Fruit fly (Drosophila melanogaster) whole organism, pupa: ENCODE data around the gene AP-2alpha.
"Not testable (repeated sequence)": the region's sequence is repeated elsewhere in the genome, so short reads cannot be mapped to it uniquely, and the experiment has no call there.

Experiments used
- CG10348 ChIP-seq: fragments of 200-800 bp; sonication (Bioruptor generic); IDR thresholded peaks from 2 replicates; pipeline ENCODE4 v1.3.6; 2022; ENCODE audit warnings: missing biosample characterization, missing genetic modification characterization
- CG12605 ChIP-seq: fragments of 200-800 bp; sonication (Bioruptor generic); IDR thresholded peaks from 2 replicates; pipeline ENCODE4 v1.3.6; 2022; ENCODE audit warnings: missing biosample characterization, missing genetic modification characterization
- CG13204 ChIP-seq: fragments of 200-800 bp; sonication (Bioruptor generic); optimal IDR thresholded peaks from 2 replicates; lab custom pipeline; 2018; ENCODE audit warnings: missing biosample characterization, mild to moderate bottlenecking, missing genetic modification characterization, moderate library complexity
- CG14655 ChIP-seq: fragments of 200-800 bp; sonication (Bioruptor generic); optimal IDR thresholded peaks from 3 replicates; lab custom pipeline; 2017; ENCODE audit warnings: mild to moderate bottlenecking, missing biosample characterization, missing genetic modification reagents, missing genetic modification characterization
- CG15710 ChIP-seq: fragments of 200-800 bp; sonication (Bioruptor generic); optimal IDR thresholded peaks from 2 replicates; lab custom pipeline; 2018; ENCODE audit warnings: missing biosample characterization, mild to moderate bottlenecking, missing genetic modification characterization, moderate library complexity
- CG17806 ChIP-seq: fragments of 200-800 bp; sonication (Bioruptor generic); optimal IDR thresholded peaks from 2 replicates; lab custom pipeline; 2018; ENCODE audit warnings: missing biosample characterization, mild to moderate bottlenecking, missing genetic modification characterization, moderate library complexity
- CG32121 ChIP-seq: fragments of 200-800 bp; sonication (Bioruptor generic); IDR thresholded peaks from 2 replicates; pipeline ENCODE4 v1.3.6; 2022; ENCODE audit warnings: missing biosample characterization, missing genetic modification characterization
- CG34367 ChIP-seq: fragments of 200-800 bp; sonication (Bioruptor generic); optimal IDR thresholded peaks from 2 replicates; lab custom pipeline; 2018; ENCODE audit warnings: missing biosample characterization, mild to moderate bottlenecking, missing genetic modification characterization
- CG4496 ChIP-seq: fragments of 200-800 bp; sonication (Bioruptor generic); IDR thresholded peaks from 3 replicates; pipeline ENCODE4 v1.3.6; 2022; ENCODE audit warnings: missing biosample characterization, missing genetic modification characterization
- CG8159 ChIP-seq: fragments of 200-800 bp; sonication (Bioruptor generic); optimal IDR thresholded peaks from 3 replicates; lab custom pipeline; 2018; ENCODE audit warnings: missing biosample characterization, mild to moderate bottlenecking, missing genetic modification characterization, moderate library complexity
- CG8301 ChIP-seq: fragments of 200-800 bp; sonication (Bioruptor generic); optimal IDR thresholded peaks from 2 replicates; lab custom pipeline; 2018; ENCODE audit warnings: missing biosample characterization, mild to moderate bottlenecking, missing genetic modification characterization
- CG9948 ChIP-seq: fragments of 200-800 bp; sonication (Bioruptor generic); optimal IDR thresholded peaks from 2 replicates; lab custom pipeline; 2018; ENCODE audit warnings: missing biosample characterization, mild to moderate bottlenecking, missing genetic modification characterization, moderate library complexity
- D1 ChIP-seq: fragments of 200-800 bp; sonication (Bioruptor generic); optimal IDR thresholded peaks from 2 replicates; lab custom pipeline; 2018; ENCODE audit warnings: missing biosample characterization, mild to moderate bottlenecking, missing genetic modification characterization, moderate library complexity
- EcR ChIP-seq: fragments of 200-800 bp; sonication (Bioruptor generic); optimal IDR thresholded peaks from 3 replicates; lab custom pipeline; 2019; ENCODE audit warnings: missing biosample characterization, missing genetic modification characterization, mild to moderate bottlenecking, moderate library complexity, missing genetic modification reagents
- Ets98B ChIP-seq: fragments of 200-800 bp; sonication (Bioruptor generic); IDR thresholded peaks from 2 replicates; pipeline ENCODE4 v1.3.6; 2022; ENCODE audit warnings: missing biosample characterization, missing genetic modification characterization
- Pif1A ChIP-seq: fragments of 200-800 bp; sonication (Bioruptor generic); optimal IDR thresholded peaks from 3 replicates; lab custom pipeline; 2016; ENCODE audit warnings: missing biosample characterization, missing genetic modification characterization
- Pif1B ChIP-seq: fragments of 200-800 bp; sonication (Bioruptor generic); optimal IDR thresholded peaks from 3 replicates; lab custom pipeline; 2016; ENCODE audit warnings: missing biosample characterization, missing genetic modification characterization
- Snoo ChIP-seq: fragments of 200-800 bp; sonication (Bioruptor generic); optimal IDR thresholded peaks from 3 replicates; lab custom pipeline; 2017; ENCODE audit warnings: missing biosample characterization, mild to moderate bottlenecking, missing genetic modification characterization, inconsistent platforms
- fd96Ca ChIP-seq: fragments of 200-800 bp; sonication (Bioruptor generic); IDR thresholded peaks from 3 replicates; pipeline ENCODE4 v1.3.6; 2022; ENCODE audit warnings: missing biosample characterization, missing genetic modification characterization
- gl ChIP-seq: fragments of 200-800 bp; sonication (Bioruptor generic); optimal IDR thresholded peaks from 2 replicates; lab custom pipeline; 2018; ENCODE audit warnings: missing biosample characterization, mild to moderate bottlenecking, missing genetic modification characterization
- rn ChIP-seq: fragments of 200-800 bp; sonication (Bioruptor generic); IDR thresholded peaks from 2 replicates; pipeline ENCODE4 v1.3.6; 2022; ENCODE audit warnings: missing biosample characterization, missing genetic modification characterization

The AP-2alpha gene

DNA sequence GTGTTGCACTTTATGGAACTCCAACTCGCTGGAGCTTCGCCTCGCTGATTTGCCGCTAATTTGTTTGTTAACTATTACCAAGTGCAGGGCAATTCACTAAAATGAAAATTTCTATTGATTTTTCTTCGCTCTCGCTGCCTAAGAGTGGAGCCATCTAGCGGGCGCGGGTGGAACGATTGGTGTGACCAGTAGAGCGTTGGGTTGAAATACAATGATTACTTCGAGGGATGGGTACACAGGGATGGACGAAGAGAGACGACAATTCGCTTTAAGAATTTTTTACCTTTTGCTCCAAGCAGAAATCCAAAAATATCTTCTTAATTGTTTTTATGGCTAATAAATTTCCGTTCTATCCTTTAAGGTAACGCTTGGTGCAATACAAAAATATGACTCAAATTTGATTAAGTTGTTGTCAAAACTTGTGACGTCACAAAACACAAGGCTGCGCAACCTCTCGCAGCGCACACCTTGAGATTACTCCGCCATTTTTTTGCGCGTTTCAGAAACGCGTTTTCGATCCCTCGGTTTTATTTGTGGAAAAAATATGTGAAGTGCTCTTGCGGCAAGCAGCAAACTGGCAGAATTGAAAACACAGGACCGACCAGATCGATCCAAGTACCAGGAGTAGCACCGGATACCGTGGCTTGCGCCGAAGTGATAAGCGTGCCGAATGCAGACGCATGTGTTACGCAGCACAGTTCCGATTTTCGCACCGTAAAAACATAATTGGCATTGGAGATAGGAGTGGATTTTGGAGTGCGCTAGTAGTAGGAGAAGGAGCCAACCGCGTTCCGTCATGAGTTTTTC, at the start of gene AP-2alpha, which contains the start of gene ebi:
Gene AP-2alpha, minus strand, starts transcription at position 185 of the 807 bp plus-strand sequence.
Gene ebi, plus strand, starts transcription at position 475 of the 807 bp plus-strand sequence.
- TF ChIP-seq Pif1A (GFP tag; lab: Kevin White, UChicago) (peak; percentile 80), CG9948 (peak; percentile 77), Ets98B (GFP tag; lab: Robert Waterston, UW) (no peak; the same call in 1 of the 2 replicates), CG10348 (no peak), EcR (GFP tag; lab: Kevin White, UChicago) (no peak), CG34367 (tag; lab: Kevin White, UChicago) (peak; percentile 73), Pif1B (GFP tag; lab: Kevin White, UChicago) (peak; percentile 44), Snoo (peak; percentile 80), CG14655 (GFP tag; lab: Kevin White, UChicago) (peak; percentile 79), CG8301 (tag; lab: Kevin White, UChicago) (peak; percentile 68), CG32121 (GFP tag; lab: Robert Waterston, UW) (peak; percentile 64), CG4496 (peak; percentile 75), gl (tag; lab: Kevin White, UChicago) (no peak), fd96Ca (GFP tag; lab: Robert Waterston, UW) (peak; percentile 88), rn (GFP tag; lab: Robert Waterston, UW) (peak; percentile 62; the same call in 1 of the 2 replicates), CG17806 (tag; lab: Kevin White, UChicago) (peak; percentile 58), D1 (tag; lab: Kevin White, UChicago) (no peak), CG8159 (tag; lab: Kevin White, UChicago) (peak; percentile 79), CG15710 (tag; lab: Kevin White, UChicago) (peak; percentile 87)

DNA sequence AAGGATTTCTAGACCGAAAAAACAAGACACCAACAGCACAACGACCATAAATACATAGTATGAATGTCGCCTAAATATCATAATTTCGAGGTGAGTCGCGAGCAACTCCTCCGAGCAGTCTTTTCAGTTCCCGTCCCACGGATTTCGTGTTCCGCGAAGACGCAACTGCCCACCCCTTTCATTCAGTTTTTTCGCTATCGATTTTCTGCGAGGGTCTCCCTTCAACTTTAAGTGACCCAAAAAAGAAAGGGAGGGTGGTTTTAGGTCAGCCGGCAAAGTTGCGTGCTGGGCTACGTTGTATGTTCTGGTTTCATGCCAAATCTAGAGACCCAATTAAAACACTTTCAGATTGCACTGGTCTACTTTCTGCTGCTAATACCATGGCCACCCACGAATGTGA, 41.2 kb upstream of the AP-2alpha start:
- TF ChIP-seq CG9948 (no peak), fd96Ca (GFP tag; lab: Robert Waterston, UW) (no peak), CG14655 (GFP tag; lab: Kevin White, UChicago) (no peak), EcR (GFP tag; lab: Kevin White, UChicago) (no peak), CG17806 (tag; lab: Kevin White, UChicago) (no peak), D1 (tag; lab: Kevin White, UChicago) (no peak), CG4496 (no peak), CG34367 (tag; lab: Kevin White, UChicago) (no peak), Ets98B (GFP tag; lab: Robert Waterston, UW) (no peak), gl (tag; lab: Kevin White, UChicago) (no peak), rn (GFP tag; lab: Robert Waterston, UW) (no peak), CG10348 (no peak), CG15710 (tag; lab: Kevin White, UChicago) (no peak), Pif1A (GFP tag; lab: Kevin White, UChicago) (no peak), CG32121 (GFP tag; lab: Robert Waterston, UW) (no peak)

DNA sequence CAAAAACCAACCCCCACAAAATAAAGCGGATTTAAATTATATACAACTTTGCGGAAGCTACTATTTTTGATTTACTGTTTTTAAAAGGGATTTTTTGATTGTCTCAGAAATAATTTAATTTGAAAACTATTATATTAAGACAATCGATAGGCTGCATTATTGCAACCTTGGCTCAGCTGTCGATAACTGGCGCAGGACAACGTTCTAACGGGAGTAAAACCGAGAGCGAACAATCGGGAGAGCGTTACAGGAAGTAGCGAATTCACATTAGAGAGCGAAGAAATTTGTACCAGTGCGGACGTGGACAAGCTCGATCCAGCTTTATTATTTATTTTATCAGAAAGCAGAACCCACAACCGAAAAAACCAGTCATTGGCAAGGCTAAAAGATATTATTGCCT, 40.7 kb upstream of the AP-2alpha start, which contains the start of gene CG4133:
Gene CG4133, plus strand, starts transcription at position 258 of the 400 bp plus-strand sequence.
- not testable (repeated sequence) for TF ChIP-seq EcR (GFP tag; lab: Kevin White, UChicago); CG12605 (GFP tag; lab: Robert Waterston, UW); CG8159 (tag; lab: Kevin White, UChicago)

- TF ChIP-seq CG15710 (tag; lab: Kevin White, UChicago) (peak; percentile 10), CG9948 (no peak)
Measured at dm6 chr2L:452872-453271, 38.3 kb upstream of the AP-2alpha start, which contains the start of the genes crq and shv. crq (minus strand) TSS chr2L:453024. shv (plus strand) TSS chr2L:453108.

DNA sequence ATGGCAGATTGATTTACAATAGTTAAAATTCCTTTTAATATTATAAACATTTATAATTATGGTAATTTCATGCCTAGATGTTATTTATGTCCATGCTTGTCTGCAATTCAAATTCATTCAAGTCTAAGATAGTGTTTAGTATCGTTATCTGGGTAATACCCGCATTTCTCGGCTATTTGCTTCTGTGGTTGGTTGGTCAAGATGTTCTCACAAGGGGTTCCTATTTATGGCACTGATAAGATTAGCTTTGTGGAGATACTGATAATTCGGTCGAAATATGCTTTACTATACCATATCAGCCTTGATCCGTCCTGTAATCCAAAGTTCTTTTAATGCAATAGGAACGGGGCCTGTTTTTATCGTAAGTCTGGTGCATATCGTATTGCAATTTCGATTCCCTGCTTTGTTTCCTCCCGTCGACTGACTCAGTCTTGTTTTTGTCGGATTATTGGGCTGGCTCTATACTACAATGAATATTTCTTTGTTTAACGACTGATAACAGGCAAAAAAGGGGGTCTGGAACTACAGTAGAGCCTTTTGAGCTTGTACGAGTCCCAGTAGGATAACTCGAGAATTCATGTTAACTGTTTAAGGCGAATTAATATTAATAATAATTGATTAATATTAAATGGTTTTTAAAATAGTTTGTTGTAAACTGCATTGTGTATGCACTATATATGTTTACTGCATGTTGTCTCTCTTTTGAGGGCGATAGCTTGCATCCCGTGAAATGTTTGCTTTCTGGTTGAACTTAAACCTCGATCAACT, 37.3 kb upstream of the AP-2alpha start:
- no peak for TF ChIP-seq CG10348
- no peak for TF ChIP-seq CG34367 (tag; lab: Kevin White, UChicago)
- TF ChIP-seq CG17806 (tag; lab: Kevin White, UChicago): peak; percentile 53
- peak; percentile 40 for TF ChIP-seq Pif1B (GFP tag; lab: Kevin White, UChicago)
- TF ChIP-seq CG15710 (tag; lab: Kevin White, UChicago): peak; percentile 44
- TF ChIP-seq CG12605 (GFP tag; lab: Robert Waterston, UW): no peak
- peak; percentile 71 for TF ChIP-seq CG32121 (GFP tag; lab: Robert Waterston, UW)
- peak; percentile 55; the same call in 2 of the 3 replicates for TF ChIP-seq CG4496
- peak; percentile 60; the same call in 1 of the 2 replicates for TF ChIP-seq Ets98B (GFP tag; lab: Robert Waterston, UW)
- TF ChIP-seq CG8159 (tag; lab: Kevin White, UChicago): peak; percentile 60
- TF ChIP-seq CG9948: peak; percentile 15
- TF ChIP-seq EcR (GFP tag; lab: Kevin White, UChicago): peak; percentile 35

DNA sequence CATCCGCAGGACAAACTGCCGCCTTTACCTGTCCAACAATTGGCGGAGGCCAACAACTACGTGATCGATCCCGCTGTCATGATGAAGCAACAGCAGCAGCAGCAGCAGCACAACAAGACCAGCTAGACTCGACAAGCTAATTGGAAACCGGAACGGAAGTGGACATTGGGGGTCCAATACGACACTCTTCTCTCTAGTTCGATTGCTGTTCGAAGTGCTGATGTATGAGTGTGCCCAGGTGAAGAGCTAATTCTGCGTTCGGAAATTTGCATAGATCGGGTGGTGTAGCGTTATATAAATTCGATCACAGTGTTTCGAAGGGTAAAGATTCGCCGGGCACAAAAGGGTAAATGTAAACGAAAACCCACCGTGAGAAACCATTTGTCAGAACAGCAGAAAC, 32.5 kb upstream of the AP-2alpha start:
- no peak for TF ChIP-seq Pif1A (GFP tag; lab: Kevin White, UChicago)
- TF ChIP-seq fd96Ca (GFP tag; lab: Robert Waterston, UW): no peak
- no peak for TF ChIP-seq CG8159 (tag; lab: Kevin White, UChicago)
- TF ChIP-seq CG4496: no peak
- TF ChIP-seq Pif1B (GFP tag; lab: Kevin White, UChicago): no peak
- no peak for TF ChIP-seq rn (GFP tag; lab: Robert Waterston, UW)
- TF ChIP-seq CG13204: no peak
- TF ChIP-seq CG15710 (tag; lab: Kevin White, UChicago): no peak
- no peak for TF ChIP-seq CG9948
